Worm (Caenorhabditis elegans) whole organism, L4 larva: ENCODE measurements around the gene AH6.17.

Experiments used
- F26F4.8 ChIP-seq: fragments of 200-800 bp; sonication (Bioruptor generic); conservative IDR thresholded peaks from 2 replicates; pipeline ENCODE4 v1.3.6; 2022; ENCODE audit warnings: missing genetic modification characterization, missing compliant biosample characterization
- F49E8.2 ChIP-seq: sonication (generic microtip); optimal IDR thresholded peaks from 2 replicates; lab custom pipeline; 2016; ENCODE audit warnings: missing compliant biosample characterization, mild to moderate bottlenecking, missing genetic modification characterization, borderline replicate concordance
- Y48G9A.11 ChIP-seq: fragments of 200-800 bp; sonication (Bioruptor generic); IDR thresholded peaks from 2 replicates; pipeline ENCODE4 v1.3.6; 2022; ENCODE audit warnings: missing genetic modification reagents, missing genetic modification characterization, missing compliant biosample characterization
- Y5F2A.4 ChIP-seq: fragments of 200-800 bp; sonication (Bioruptor generic); optimal IDR thresholded peaks from 2 replicates; lab custom pipeline; 2018; ENCODE audit warnings: mild to moderate bottlenecking, missing genetic modification characterization, missing compliant biosample characterization
- Y75B8A.6 ChIP-seq: fragments of 200-800 bp; sonication (Bioruptor generic); IDR thresholded peaks from 2 replicates; pipeline ENCODE4 v1.3.6; 2022; ENCODE audit warnings: missing genetic modification reagents, missing genetic modification characterization, missing compliant biosample characterization
- ZK337.2 ChIP-seq: fragments of 200-800 bp; sonication (Bioruptor generic); IDR thresholded peaks from 2 replicates; pipeline ENCODE4 v1.3.6; 2022; ENCODE audit warnings: missing genetic modification reagents, missing genetic modification characterization, missing compliant biosample characterization
- ama-1 ChIP-seq: fragments of 150-350 bp; optimal IDR thresholded peaks from 2 replicates; lab custom pipeline; 2014; ENCODE audit warnings: inconsistent platforms, mixed read lengths
- attf-4 ChIP-seq: sonication (generic microtip); optimal IDR thresholded peaks from 3 replicates; lab custom pipeline; 2017; ENCODE audit warnings: missing biosample characterization, missing genetic modification characterization
- ceh-62 ChIP-seq: sonication (generic microtip); optimal IDR thresholded peaks from 2 replicates; lab custom pipeline; 2017; ENCODE audit warnings: missing biosample characterization, missing genetic modification characterization
- ctbp-1 ChIP-seq: fragments of 200-800 bp; sonication (Bioruptor generic); IDR thresholded peaks from 2 replicates; pipeline ENCODE4 v1.3.6; 2022; ENCODE audit warnings: missing genetic modification reagents, missing genetic modification characterization, missing compliant biosample characterization
- duxl-1 ChIP-seq: sonication (generic microtip); optimal IDR thresholded peaks from 2 replicates; lab custom pipeline; 2016; ENCODE audit warnings: mild to moderate bottlenecking, missing genetic modification characterization, moderate library complexity, missing compliant biosample characterization; ENCODE audit not compliant: poor library complexity
- egl-27 ChIP-seq: sonication (generic microtip); optimal IDR thresholded peaks from 3 replicates; lab custom pipeline; 2017; ENCODE audit warnings: missing biosample characterization, missing genetic modification reagents, missing genetic modification characterization
- fkh-10 ChIP-seq: fragments of 150-350 bp; optimal IDR thresholded peaks from 2 replicates; lab custom pipeline; 2014; ENCODE audit warnings: missing biosample characterization, missing genetic modification reagents, missing genetic modification characterization
- hlh-11 ChIP-seq: fragments of 200-800 bp; sonication (Bioruptor generic); optimal IDR thresholded peaks from 2 replicates; lab custom pipeline; 2018; ENCODE audit warnings: mild to moderate bottlenecking, missing genetic modification characterization, missing compliant biosample characterization
- hlh-30 ChIP-seq: sonication (generic microtip); optimal IDR thresholded peaks from 2 replicates; lab custom pipeline; 2017; ENCODE audit warnings: antibody characterized with exemption, mild to moderate bottlenecking, missing genetic modification characterization, missing compliant biosample characterization; ENCODE audit not compliant: insufficient read depth
- hmg-1.1 ChIP-seq: fragments of 200-800 bp; sonication (Bioruptor generic); IDR thresholded peaks from 2 replicates; pipeline ENCODE4 v1.3.6; 2022; ENCODE audit warnings: missing genetic modification reagents, missing genetic modification characterization, missing compliant biosample characterization
- jun-1 ChIP-seq: fragments of 150-350 bp; optimal IDR thresholded peaks from 2 replicates; lab custom pipeline; 2014; ENCODE audit warnings: missing biosample characterization, missing genetic modification reagents, missing genetic modification characterization
- mes-2 ChIP-seq: sonication (generic microtip); optimal IDR thresholded peaks from 2 replicates; lab custom pipeline; 2016; ENCODE audit warnings: missing genotype, mild to moderate bottlenecking, missing genetic modification characterization, missing compliant biosample characterization; ENCODE audit not compliant: poor library complexity, severe bottlenecking
- mxl-3 ChIP-seq: fragments of 200-800 bp; sonication (Bioruptor generic); optimal IDR thresholded peaks from 2 replicates; lab custom pipeline; 2018; ENCODE audit warnings: mild to moderate bottlenecking, missing genetic modification characterization, missing compliant biosample characterization
- nhr-11 ChIP-seq: fragments of 150-350 bp; optimal IDR thresholded peaks from 2 replicates; lab custom pipeline; 2014; ENCODE audit warnings: missing biosample characterization, missing genetic modification characterization
- nhr-25 ChIP-seq: sonication (generic microtip); optimal IDR thresholded peaks from 2 replicates; lab custom pipeline; 2017; ENCODE audit warnings: missing genetic modification characterization, mild to moderate bottlenecking, missing compliant biosample characterization, antibody characterized with exemption, moderate library complexity, borderline replicate concordance; ENCODE audit not compliant: insufficient read depth
- pqm-1 ChIP-seq: sonication (generic microtip); optimal IDR thresholded peaks from 2 replicates; lab custom pipeline; 2017; ENCODE audit warnings: missing biosample characterization, missing genetic modification characterization
- set-16 ChIP-seq: fragments of 200-800 bp; sonication (Bioruptor generic); IDR thresholded peaks from 2 replicates; pipeline ENCODE4 v1.3.6; 2022; ENCODE audit warnings: missing genetic modification reagents, missing genetic modification characterization, missing compliant biosample characterization
- snpc-4 ChIP-seq: fragments of 150-350 bp; optimal IDR thresholded peaks from 2 replicates; lab custom pipeline; 2014; ENCODE audit warnings: missing biosample characterization, missing genetic modification characterization
- unc-130 ChIP-seq: sonication (generic microtip); optimal IDR thresholded peaks from 2 replicates; lab custom pipeline; 2016; ENCODE audit warnings: missing genetic modification reagents, missing genetic modification characterization, missing compliant biosample characterization
- unc-39 ChIP-seq: sonication (generic microtip); optimal IDR thresholded peaks from 2 replicates; lab custom pipeline; 2017; ENCODE audit warnings: missing biosample characterization, missing genetic modification characterization
- unc-62 ChIP-seq, 3 experiments: fragments of 150-350 bp in 1 of 3; sonication (generic microtip); optimal IDR thresholded peaks in 2 of 3; peaks in 1 of 3; 1 replicate in 1 of 3; 2 replicates in 2 of 3; lab custom pipeline; 2014 to 2017; ENCODE audit warnings: missing biosample characterization in 3 of 3, missing genetic modification characterization in 3 of 3, missing genetic modification reagents in 3 of 3, missing genotype in 1 of 3
- vab-7 ChIP-seq: fragments of 200-800 bp; sonication (Bioruptor generic); IDR thresholded peaks from 2 replicates; pipeline ENCODE4 v1.3.6; 2022; ENCODE audit warnings: missing genetic modification reagents, missing genetic modification characterization, missing compliant biosample characterization
- zfp-3 ChIP-seq: fragments of 200-800 bp; sonication (Bioruptor generic); conservative IDR thresholded peaks from 2 replicates; pipeline ENCODE4 v1.3.6; 2022; ENCODE audit warnings: missing genetic modification reagents, missing genetic modification characterization, missing compliant biosample characterization
- ztf-7 ChIP-seq: fragments of 150-350 bp; optimal IDR thresholded peaks from 2 replicates; lab custom pipeline; 2014; ENCODE audit warnings: missing biosample characterization, missing genetic modification characterization

The AH6.17 gene

DNA sequence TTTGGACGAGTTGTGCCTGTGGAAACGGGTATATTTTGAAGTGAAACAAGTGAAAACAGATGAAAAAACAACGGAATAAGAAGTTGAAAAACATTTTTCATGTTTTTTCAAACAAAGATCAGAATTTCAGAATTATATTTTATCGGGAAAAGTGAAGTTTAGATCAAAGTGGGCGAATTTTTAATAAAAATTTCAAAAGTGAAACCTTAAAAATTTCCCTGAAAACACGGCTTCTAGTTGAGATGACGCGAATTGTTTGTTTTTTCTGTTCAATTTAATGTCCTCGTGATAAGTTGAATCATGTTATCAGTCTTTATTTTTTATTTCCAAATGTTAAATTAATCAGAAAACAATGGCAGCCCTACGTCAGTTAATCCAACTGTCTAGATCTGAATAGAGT is 15.8 kb upstream of the AH6.17 start, which contains the start of gene gcy-3:
TSS of gene gcy-3 (minus strand) at position 101 of the 400 bp plus-strand sequence.
- peak in 1 of 2 experiments; percentile 35 for TF ChIP-seq unc-62 (GFP tag; optimal IDR thresholded peaks at IDR 0.05 in 1 of 2; lab: Kevin White, UChicago)
- TF ChIP-seq unc-62 (tag; optimal IDR thresholded peaks at IDR 0.05; lab: Kevin White, UChicago) = no peak
- TF ChIP-seq ctbp-1 (GFP tag; lab: Robert Waterston, UW) = no peak

DNA sequence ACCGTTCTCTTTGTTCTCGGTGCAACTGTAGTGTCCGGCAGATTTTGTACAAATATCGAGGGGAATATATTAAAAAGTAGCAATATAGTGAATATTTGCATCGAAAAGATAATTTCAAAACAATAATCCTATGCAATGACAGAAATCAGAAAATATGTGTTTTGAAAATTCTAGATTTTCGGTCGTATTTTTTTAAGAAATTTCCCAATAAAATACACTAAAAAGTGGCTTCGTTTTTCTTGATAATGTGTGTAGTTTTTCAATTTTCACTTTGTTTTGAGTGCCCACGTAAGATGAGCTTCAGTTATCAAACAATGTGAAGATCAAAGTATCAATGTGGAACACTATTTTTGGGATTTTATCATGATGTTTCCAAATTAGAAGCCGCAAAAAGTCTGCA is 6.1 kb upstream of the AH6.17 start, which contains the start of gene gcy-1:
TSS of gene gcy-1 (minus strand) at position 101 of the 400 bp plus-strand sequence.
- TF ChIP-seq nhr-25 (tag; lab: Kevin White, UChicago) (no peak), unc-130 (GFP tag; lab: Kevin White, UChicago) (no peak), attf-4 (tag; lab: Kevin White, UChicago) (no peak)

DNA sequence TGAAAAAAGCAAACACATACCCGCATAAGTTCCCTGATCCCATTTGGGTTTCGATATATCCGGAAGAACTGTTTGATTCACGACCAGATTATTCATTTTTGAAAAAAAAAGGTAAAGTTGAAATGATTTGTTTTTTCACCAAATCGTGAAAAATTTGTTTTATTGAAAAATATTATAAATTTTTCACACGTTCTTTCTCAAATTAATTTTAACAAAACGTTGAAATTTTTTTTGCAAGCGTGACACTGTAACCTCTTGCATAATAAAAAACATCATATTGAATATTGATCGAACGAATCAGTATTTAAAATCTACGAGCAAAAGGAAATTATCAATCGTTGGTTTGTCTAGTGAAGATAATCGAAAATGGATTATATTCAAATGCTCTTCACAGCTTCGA is 4.2 kb upstream of the AH6.17 start, which contains the start of the genes sfxn-1.1 and AH6.3:
TSS of gene sfxn-1.1 (minus strand) at position 101 of the 400 bp plus-strand sequence.
TSS of gene AH6.3 (plus strand) at position 275 of the 400 bp plus-strand sequence.
- no peak for TF ChIP-seq duxl-1
- no peak for TF ChIP-seq mxl-3 (GFP tag; lab: Kevin White, UChicago)
- TF ChIP-seq unc-130 (GFP tag; lab: Kevin White, UChicago) = no peak
- no peak for TF ChIP-seq mes-2 (tag; lab: Kevin White, UChicago)
- TF ChIP-seq egl-27 (tag; lab: Kevin White, UChicago) = no peak
- no peak for TF ChIP-seq hlh-11 (tag; lab: Kevin White, UChicago)
- TF ChIP-seq snpc-4 (tag; lab: Kevin White, UChicago) = no peak
- TF ChIP-seq Y5F2A.4 (GFP tag; lab: Kevin White, UChicago) = no peak
- no peak for TF ChIP-seq F49E8.2 (tag; lab: Kevin White, UChicago)
- TF ChIP-seq hmg-1.1 = no peak
- TF ChIP-seq, all 104 proteins: peak for 0

DNA sequence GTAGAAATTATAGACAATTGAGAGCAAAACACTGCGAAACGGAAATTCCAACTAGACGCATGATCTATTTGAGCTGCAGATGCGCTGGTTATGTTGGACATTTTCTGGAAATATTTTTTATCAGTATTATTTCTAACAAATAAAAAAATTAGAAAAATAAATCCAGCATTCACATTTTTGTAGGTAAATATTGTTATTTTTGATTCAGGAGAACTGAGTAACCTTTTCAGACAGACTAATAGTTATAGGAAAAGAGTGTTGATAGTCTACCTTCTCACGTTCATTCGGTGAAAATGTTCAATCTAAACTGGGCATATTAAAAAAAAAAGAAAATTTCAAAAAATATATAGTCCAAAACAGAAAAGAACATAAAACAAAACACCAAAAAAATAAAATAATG is 1.4 kb upstream of the AH6.17 start, which contains the start of gene sra-1:
TSS of gene sra-1 (minus strand) at position 101 of the 400 bp plus-strand sequence.
- TF ChIP-seq ceh-62 (tag; lab: Kevin White, UChicago) = no peak
- TF ChIP-seq fkh-10 (GFP tag; lab: Kevin White, UChicago) = no peak
- no peak for TF ChIP-seq vab-7 (GFP tag; lab: Robert Waterston, UW)
- no peak for TF ChIP-seq jun-1 (tag; lab: Kevin White, UChicago)
- TF ChIP-seq pqm-1 = no peak
- TF ChIP-seq hlh-30 (tag; lab: Kevin White, UChicago) = no peak
- no peak for TF ChIP-seq nhr-11 (tag; lab: Kevin White, UChicago)
- no peak for TF ChIP-seq unc-39 (tag; lab: Kevin White, UChicago)
- no peak for TF ChIP-seq ama-1
- TF ChIP-seq zfp-3 (GFP tag; lab: Robert Waterston, UW) = no peak
- TF ChIP-seq unc-130 (GFP tag; lab: Kevin White, UChicago) = no peak
- TF ChIP-seq Y75B8A.6 (GFP tag; lab: Robert Waterston, UW) = no peak
- TF ChIP-seq F26F4.8 (GFP tag; lab: Robert Waterston, UW) = no peak
- no peak for TF ChIP-seq ZK337.2 (GFP tag; lab: Robert Waterston, UW)
- TF ChIP-seq set-16 (GFP tag; lab: Robert Waterston, UW) = no peak

DNA sequence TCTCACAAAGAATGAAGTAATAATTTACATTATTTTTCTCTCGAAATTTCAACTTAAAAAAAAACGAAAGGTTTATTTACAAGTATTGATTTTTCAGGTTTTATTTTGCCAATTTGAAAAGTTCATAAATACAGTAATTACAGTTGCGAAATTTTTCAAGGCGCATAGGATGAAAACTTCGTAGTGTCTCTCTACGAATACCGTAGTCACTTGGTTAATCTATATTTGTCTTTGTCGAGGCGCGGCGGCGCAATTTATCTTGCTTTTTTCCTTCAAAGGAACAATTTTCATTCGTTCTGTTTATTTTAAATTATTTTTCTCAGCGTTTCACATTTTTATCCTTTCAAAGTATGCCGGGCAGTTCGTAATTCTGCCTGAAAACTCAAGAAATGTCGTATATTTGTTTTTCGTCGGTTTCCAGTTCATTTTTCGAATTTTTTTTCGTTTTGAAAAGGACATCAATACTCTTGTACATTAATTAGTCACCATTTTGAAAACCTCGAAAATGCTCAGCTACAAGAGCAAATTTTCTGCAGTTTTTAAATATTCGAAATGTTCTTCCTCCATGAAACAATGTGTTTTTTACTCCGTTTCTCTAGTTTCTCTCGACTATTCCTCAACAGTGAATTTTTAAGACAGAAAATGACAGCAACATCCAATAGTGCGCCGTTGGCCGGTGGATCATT is 712 bp downstream of the AH6.17 start, which contains the start of gene mex-6:
TSS of gene mex-6 (plus strand) at position 636 of the 686 bp plus-strand sequence.
- TF ChIP-seq unc-130 (GFP tag; lab: Kevin White, UChicago) (peak; percentile 69), unc-62 (GFP tag; optimal IDR thresholded peaks at IDR 0.05 in 1 of 2; lab: Kevin White, UChicago) (no peak), unc-62 (tag; optimal IDR thresholded peaks at IDR 0.05; lab: Kevin White, UChicago) (no peak), ztf-7 (tag; lab: Kevin White, UChicago) (no peak), Y48G9A.11 (GFP tag; lab: Robert Waterston, UW) (peak; percentile 77)
